Fruit fly (Drosophila melanogaster) whole organism, embryonic: Measurements from ENCODE around the gene dwg.

Experiments
- Ada2b ChIP-seq: fragments of 200-800 bp; sonication (Bioruptor generic); IDR thresholded peaks from 2 replicates; pipeline ENCODE4 v1.3.6; 2022; ENCODE audit warnings: missing biosample characterization, missing genetic modification characterization
- Bgb ChIP-seq: fragments of 200-800 bp; sonication (Bioruptor generic); IDR thresholded peaks from 2 replicates; pipeline ENCODE4 v1.3.6; 2022; ENCODE audit warnings: missing biosample characterization, missing genetic modification characterization; ENCODE audit not compliant: partially characterized antibody
- CG10267 ChIP-seq: fragments of 200-800 bp; sonication (Bioruptor generic); optimal IDR thresholded peaks from 2 replicates; lab custom pipeline; 2018; ENCODE audit warnings: missing biosample characterization, mild to moderate bottlenecking, missing genetic modification characterization, moderate library complexity
- CG10431 ChIP-seq: fragments of 200-800 bp; sonication (Bioruptor generic); optimal IDR thresholded peaks from 3 replicates; lab custom pipeline; 2018; ENCODE audit warnings: missing biosample characterization, mild to moderate bottlenecking, missing genetic modification characterization
- CG13123 ChIP-seq: fragments of 200-800 bp; sonication (Bioruptor generic); optimal IDR thresholded peaks from 2 replicates; lab custom pipeline; 2016; ENCODE audit warnings: missing biosample characterization, missing genetic modification characterization
- CG14860 ChIP-seq: fragments of 200-800 bp; sonication (Bioruptor generic); IDR thresholded peaks from 3 replicates; pipeline ENCODE4 v1.3.6; 2022; ENCODE audit warnings: missing biosample characterization, missing genetic modification characterization; ENCODE audit not compliant: partially characterized antibody
- CG16779 ChIP-seq: fragments of 200-800 bp; sonication (Bioruptor generic); IDR thresholded peaks from 2 replicates; pipeline ENCODE4 v1.3.6; 2022; ENCODE audit warnings: missing biosample characterization, missing genetic modification characterization
- CG16815 ChIP-seq: fragments of 200-800 bp; sonication (Bioruptor generic); optimal IDR thresholded peaks from 3 replicates; lab custom pipeline; 2017; ENCODE audit warnings: missing biosample characterization, mild to moderate bottlenecking, missing genetic modification characterization
- CG17829 ChIP-seq: fragments of 200-800 bp; optimal IDR thresholded peaks from 2 replicates; lab custom pipeline; 2019; ENCODE audit warnings: missing biosample characterization, mild to moderate bottlenecking, missing genetic modification characterization, moderate library complexity
- CG2120 ChIP-seq: fragments of 200-800 bp; sonication (Bioruptor generic); optimal IDR thresholded peaks from 3 replicates; lab custom pipeline; 2016; ENCODE audit warnings: missing biosample characterization, missing genetic modification characterization
- CG4617 ChIP-seq: fragments of 200-800 bp; sonication (Bioruptor generic); optimal IDR thresholded peaks from 3 replicates; lab custom pipeline; 2016; ENCODE audit warnings: missing biosample characterization, missing genetic modification characterization, borderline replicate concordance
- CG8944 ChIP-seq: fragments of 200-800 bp; sonication (Bioruptor generic); optimal IDR thresholded peaks from 3 replicates; lab custom pipeline; 2016; ENCODE audit warnings: missing biosample characterization, missing genetic modification characterization
- CG9797 ChIP-seq: fragments of 200-800 bp; sonication (Bioruptor generic); optimal IDR thresholded peaks from 3 replicates; lab custom pipeline; 2018; ENCODE audit warnings: missing biosample characterization, mild to moderate bottlenecking, missing genetic modification characterization
- CG9932 ChIP-seq: fragments of 200-800 bp; sonication (Bioruptor generic); IDR thresholded peaks from 2 replicates; pipeline ENCODE4 v1.3.6; 2022; ENCODE audit warnings: missing biosample characterization, missing genetic modification characterization
- CTCF ChIP-seq: fragments of 200-800 bp; sonication (Bioruptor generic); optimal IDR thresholded peaks from 2 replicates; lab custom pipeline; 2017; ENCODE audit warnings: missing biosample characterization, mild to moderate bottlenecking, missing genetic modification characterization, moderate library complexity
- CoRest ChIP-seq: fragments of 200-800 bp; sonication (Bioruptor generic); optimal IDR thresholded peaks from 3 replicates; lab custom pipeline; 2018; ENCODE audit warnings: missing biosample characterization, mild to moderate bottlenecking, missing genetic modification characterization, moderate library complexity
- Dbx ChIP-seq: fragments of 200-800 bp; sonication (Bioruptor generic); IDR thresholded peaks from 3 replicates; pipeline ENCODE4 v1.3.6; 2022; ENCODE audit warnings: missing biosample characterization, missing genetic modification characterization
- Dip3 ChIP-seq: fragments of 200-800 bp; sonication (Bioruptor generic); optimal IDR thresholded peaks from 3 replicates; lab custom pipeline; 2016; ENCODE audit warnings: missing biosample characterization, missing genetic modification characterization
- Doc3 ChIP-seq: fragments of 200-800 bp; sonication (Bioruptor generic); IDR thresholded peaks from 3 replicates; pipeline ENCODE4 v1.3.6; 2022; ENCODE audit warnings: missing biosample characterization, missing genetic modification characterization; ENCODE audit not compliant: partially characterized antibody
- ERR ChIP-seq: fragments of 200-800 bp; sonication (Bioruptor generic); optimal IDR thresholded peaks from 2 replicates; lab custom pipeline; 2016; ENCODE audit warnings: missing biosample characterization, missing genetic modification characterization
- Ets65A ChIP-seq: fragments of 200-800 bp; sonication (Bioruptor generic); peaks from one replicate; lab custom pipeline; 2016; ENCODE audit warnings: missing biosample characterization, missing genetic modification characterization
- Ets97D ChIP-seq: fragments of 200-800 bp; sonication (Bioruptor generic); optimal IDR thresholded peaks from 3 replicates; lab custom pipeline; 2016; ENCODE audit warnings: missing biosample characterization, missing genetic modification characterization
- Gug ChIP-seq: fragments of 200-800 bp; sonication (Bioruptor generic); IDR thresholded peaks from 4 replicates; pipeline ENCODE4 v1.3.6; 2022; ENCODE audit warnings: missing biosample characterization, missing genetic modification characterization
- HLH4C ChIP-seq: fragments of 200-800 bp; sonication (Bioruptor generic); IDR thresholded peaks from 3 replicates; pipeline ENCODE4 v1.3.6; 2022; ENCODE audit warnings: missing biosample characterization, missing genetic modification characterization; ENCODE audit not compliant: partially characterized antibody
- HmgD ChIP-seq: fragments of 200-800 bp; sonication (Bioruptor generic); optimal IDR thresholded peaks from 3 replicates; lab custom pipeline; 2016; ENCODE audit warnings: missing biosample characterization, missing genetic modification characterization
- MBD-R2 ChIP-seq: fragments of 200-800 bp; sonication (Bioruptor generic); IDR thresholded peaks from 2 replicates; pipeline ENCODE4 v1.3.6; 2022; ENCODE audit warnings: missing biosample characterization, missing genetic modification characterization
- MESR4 ChIP-seq: fragments of 200-800 bp; sonication (Bioruptor generic); optimal IDR thresholded peaks from 2 replicates; lab custom pipeline; 2018; ENCODE audit warnings: missing biosample characterization, mild to moderate bottlenecking, missing genetic modification characterization, moderate library complexity
- Myb ChIP-seq: fragments of 200-800 bp; sonication (Bioruptor generic); optimal IDR thresholded peaks from 2 replicates; lab custom pipeline; 2016; ENCODE audit warnings: missing biosample characterization, missing genetic modification characterization
- Neu2 ChIP-seq: fragments of 200-800 bp; sonication (Bioruptor generic); optimal IDR thresholded peaks from 3 replicates; lab custom pipeline; 2016; ENCODE audit warnings: missing biosample characterization, missing genetic modification characterization, borderline replicate concordance
- Pdp1 ChIP-seq, 2 experiments: fragments of 200-800 bp; sonication (Bioruptor generic); optimal IDR thresholded peaks; 3 replicates each; lab custom pipeline; 2016; ENCODE audit warnings: missing biosample characterization in 2 of 2, missing genetic modification characterization in 2 of 2, mild to moderate bottlenecking in 1 of 2, moderate library complexity in 1 of 2
- Sin3A ChIP-seq: fragments of >200 bp; optimal IDR thresholded peaks from 2 replicates; lab custom pipeline; 2018
- ato ChIP-seq: fragments of 200-800 bp; sonication (Bioruptor generic); IDR thresholded peaks from 2 replicates; pipeline ENCODE4 v1.3.6; 2022; ENCODE audit warnings: missing biosample characterization, missing genetic modification characterization; ENCODE audit not compliant: partially characterized antibody
- dpn ChIP-seq, 2 experiments: fragments of 200-800 bp; sonication (Bioruptor generic); optimal IDR thresholded peaks; 3 replicates each; lab custom pipeline; 2016; ENCODE audit warnings: missing biosample characterization in 2 of 2, missing genetic modification characterization in 2 of 2
- ewg ChIP-seq: fragments of 200-800 bp; sonication (Bioruptor generic); optimal IDR thresholded peaks from 3 replicates; lab custom pipeline; 2017; ENCODE audit warnings: mild to moderate bottlenecking, missing biosample characterization, missing genetic modification reagents, missing genetic modification characterization
- gfzf ChIP-seq: fragments of 200-800 bp; sonication (Bioruptor generic); optimal IDR thresholded peaks from 2 replicates; lab custom pipeline; 2016; ENCODE audit warnings: missing biosample characterization, mild to moderate bottlenecking, missing genetic modification characterization, moderate library complexity
- her ChIP-seq: fragments of 200-800 bp; sonication (Bioruptor generic); optimal IDR thresholded peaks from 2 replicates; lab custom pipeline; 2016; ENCODE audit warnings: missing biosample characterization, missing genetic modification characterization
- hkb ChIP-seq, 2 experiments: fragments of 200-800 bp in 1 of 2; fragments of >200 bp in 1 of 2; sonication (Bioruptor generic) in 1 of 2; IDR thresholded peaks in 1 of 2; optimal IDR thresholded peaks in 1 of 2; 2 replicates each; pipeline versions ENCODE4 v1.3.6 to Lab custom; 2017 to 2022; ENCODE audit warnings: missing biosample characterization in 1 of 2, missing genetic modification characterization in 1 of 2
- kah ChIP-seq: fragments of 200-800 bp; sonication (Bioruptor generic); optimal IDR thresholded peaks from 2 replicates; lab custom pipeline; 2018; ENCODE audit warnings: missing biosample characterization, mild to moderate bottlenecking, missing genetic modification characterization
- lilli ChIP-seq: fragments of 200-800 bp; sonication (Bioruptor generic); optimal IDR thresholded peaks from 3 replicates; lab custom pipeline; 2016; ENCODE audit warnings: missing biosample characterization, missing genetic modification characterization
- mirr ChIP-seq: fragments of 200-800 bp; sonication (Bioruptor generic); optimal IDR thresholded peaks from 3 replicates; lab custom pipeline; 2018; ENCODE audit warnings: missing biosample characterization, mild to moderate bottlenecking, missing genetic modification characterization
- nerfin-2 ChIP-seq: fragments of 200-800 bp; sonication (Bioruptor generic); IDR thresholded peaks from 2 replicates; pipeline ENCODE4 v1.3.6; 2022; ENCODE audit warnings: missing biosample characterization, missing genetic modification characterization; ENCODE audit not compliant: partially characterized antibody
- nmo ChIP-seq: fragments of 200-800 bp; sonication (Bioruptor generic); optimal IDR thresholded peaks from 2 replicates; lab custom pipeline; 2018; ENCODE audit warnings: missing biosample characterization, mild to moderate bottlenecking, missing genetic modification characterization, moderate library complexity
- org-1 ChIP-seq: fragments of 200-800 bp; sonication (Bioruptor generic); optimal IDR thresholded peaks from 2 replicates; lab custom pipeline; 2017; ENCODE audit warnings: missing biosample characterization, missing genetic modification characterization
- pnt ChIP-seq: fragments of 200-800 bp; sonication (Bioruptor generic); optimal IDR thresholded peaks from 3 replicates; lab custom pipeline; 2016; ENCODE audit warnings: missing biosample characterization, missing genetic modification characterization
- pzg ChIP-seq: fragments of 200-800 bp; sonication (Bioruptor generic); optimal IDR thresholded peaks from 3 replicates; lab custom pipeline; 2018; ENCODE audit warnings: missing biosample characterization, mild to moderate bottlenecking, missing genetic modification characterization, moderate library complexity
- row ChIP-seq: fragments of 200-800 bp; sonication (Bioruptor generic); IDR thresholded peaks from 3 replicates; pipeline ENCODE4 v1.3.6; 2022; ENCODE audit warnings: missing biosample characterization, missing genetic modification characterization
- slbo ChIP-seq: fragments of 200-800 bp; sonication (Bioruptor generic); IDR thresholded peaks from 2 replicates; pipeline ENCODE4 v1.3.6; 2022; ENCODE audit warnings: missing biosample characterization, missing genetic modification characterization
- sna ChIP-seq: fragments of 200-800 bp; sonication (Bioruptor generic); IDR thresholded peaks from 2 replicates; pipeline ENCODE4 v1.3.6; 2022; ENCODE audit warnings: missing biosample characterization, missing genetic modification characterization; ENCODE audit not compliant: partially characterized antibody
- zf30C ChIP-seq: fragments of 200-800 bp; sonication (Bioruptor generic); optimal IDR thresholded peaks from 3 replicates; lab custom pipeline; 2018; ENCODE audit warnings: missing biosample characterization, mild to moderate bottlenecking, missing genetic modification characterization
- zfh2 ChIP-seq: fragments of 200-800 bp; sonication (Bioruptor generic); optimal IDR thresholded peaks from 2 replicates; lab custom pipeline; 2016; ENCODE audit warnings: missing biosample characterization, missing genetic modification characterization

dwg gene

dm6 chrX:2720122-2720521, 7.4 kb upstream of the dwg start, which contains the start of gene CG2701 (continued):
- TF ChIP-seq Dbx (0 out of 3 replicates have a peak, but pooled peaks have one; percentile 36), Ets97D (GFP tag; lab: Kevin White, UChicago) (peak; percentile 56), CG10267 (tag; lab: Kevin White, UChicago) (peak; percentile 9), CG9932 (GFP tag; lab: Robert Waterston, UW) (peak; percentile 58; the same call in 1 of the 2 replicates), gfzf (GFP tag; lab: Kevin White, UChicago) (peak; percentile 32), Gug (GFP tag; lab: Robert Waterston, UW) (peak; percentile 13; the same call in 1 of the 4 replicates), org-1 (no peak), CG8944 (GFP tag; lab: Kevin White, UChicago) (peak; percentile 24), row (GFP tag; lab: Robert Waterston, UW) (peak; percentile 65), CG14860 (GFP tag; lab: Robert Waterston, UW) (peak; percentile 64), CTCF (peak; percentile 2), Myb (GFP tag; lab: Kevin White, UChicago) (peak; percentile 94), CG16815 (GFP tag; lab: Kevin White, UChicago) (no peak), MESR4 (GFP tag; lab: Kevin White, UChicago) (peak; percentile 87), mirr (GFP tag; lab: Kevin White, UChicago) (peak; percentile 24), hkb (optimal IDR thresholded peaks at IDR 0.05; lab: Kevin White, UChicago) (no peak), hkb (GFP tag; IDR thresholded peaks at IDR 0.05; lab: Robert Waterston, UW) (no peak), Doc3 (GFP tag; lab: Robert Waterston, UW) (peak; percentile 31; the same call in 1 of the 3 replicates), Neu2 (peak; percentile 78), dpn (GFP tag; optimal IDR thresholded peaks at IDR 0.05; lab: Kevin White, UChicago) (peak; percentile 20 to 25), Bgb (GFP tag; lab: Robert Waterston, UW) (peak; percentile 86), CoRest (tag; lab: Kevin White, UChicago) (peak; percentile 27), CG17829 (tag; lab: Kevin White, UChicago) (peak; percentile 7), Sin3A (lab: Kevin White, UChicago) (peak; percentile 30), Ada2b (no peak), ato (peak; percentile 61; the same call in 1 of the 2 replicates), MBD-R2 (GFP tag; lab: Robert Waterston, UW) (peak; percentile 95), Ets65A (peak; percentile 88), her (GFP tag; lab: Kevin White, UChicago) (peak; percentile 39), zfh2 (peak; percentile 36), HmgD (GFP tag; lab: Kevin White, UChicago) (peak; percentile 68), CG9797 (GFP tag; lab: Kevin White, UChicago) (peak; percentile 8), HLH4C (GFP tag; lab: Robert Waterston, UW) (peak; percentile 72), lilli (GFP tag; lab: Kevin White, UChicago) (peak; percentile 30), nmo (GFP tag; lab: Kevin White, UChicago) (peak; percentile 13), pzg (peak; percentile 85), pnt (GFP tag; lab: Kevin White, UChicago) (no peak), sna (GFP tag; lab: Robert Waterston, UW) (peak; percentile 51; the same call in 1 of the 2 replicates), kah (no peak), ERR (GFP tag; lab: Kevin White, UChicago) (peak; percentile 6), Dip3 (GFP tag; lab: Kevin White, UChicago) (peak; percentile 24), CG10431 (GFP tag; lab: Kevin White, UChicago) (no peak), ewg (GFP tag; lab: Kevin White, UChicago) (peak; percentile 67), CG2120 (GFP tag; lab: Kevin White, UChicago) (peak; percentile 43), CG13123 (GFP tag; lab: Kevin White, UChicago) (no peak), Pdp1 (GFP tag; optimal IDR thresholded peaks at IDR 0.05; lab: Kevin White, UChicago) (peak in 1 of 2 experiments; percentile 76), zf30C (GFP tag; lab: Kevin White, UChicago) (no peak), nerfin-2 (peak; percentile 60), CG4617 (peak; percentile 78), CG16779 (GFP tag; lab: Robert Waterston, UW) (no peak), slbo (GFP tag; lab: Robert Waterston, UW) (peak; percentile 53; the same call in 1 of the 2 replicates)
